Worm (Caenorhabditis elegans) whole organism, L1 larva: Measurements from ENCODE around the gene C17E7.13.

Experiments
- C04F5.9 ChIP-seq: sonication (generic microtip); optimal IDR thresholded peaks from 2 replicates; lab custom pipeline; 2016; ENCODE audit warnings: missing genetic modification characterization, missing compliant biosample characterization
- alr-1 ChIP-seq: fragments of 200-800 bp; sonication (Bioruptor generic); optimal IDR thresholded peaks from 2 replicates; lab custom pipeline; 2018; ENCODE audit warnings: borderline replicate concordance, mild to moderate bottlenecking, missing genetic modification characterization, missing compliant biosample characterization
- aly-2 ChIP-seq: fragments of 150-350 bp; optimal IDR thresholded peaks from 2 replicates; lab custom pipeline; 2014; ENCODE audit warnings: missing biosample characterization, missing genetic modification characterization
- ceh-8 ChIP-seq: fragments of 200-800 bp; sonication (Bioruptor generic); optimal IDR thresholded peaks from 2 replicates; lab custom pipeline; 2018; ENCODE audit warnings: mild to moderate bottlenecking, missing genetic modification characterization, moderate library complexity, missing compliant biosample characterization
- ceh-82 ChIP-seq, 3 experiments: fragments of 150-350 bp in 1 of 3; sonication (generic microtip) in 2 of 3; optimal IDR thresholded peaks; 2 replicates each; lab custom pipeline; 2014 to 2017; ENCODE audit warnings: missing biosample characterization in 3 of 3, missing genetic modification characterization in 3 of 3
- egl-13 ChIP-seq: sonication (generic microtip); optimal IDR thresholded peaks from 2 replicates; lab custom pipeline; 2016; ENCODE audit warnings: missing genotype, missing genetic modification reagents, missing genetic modification characterization, missing compliant biosample characterization
- egl-27 ChIP-seq, 2 experiments: fragments of 150-350 bp in 1 of 2; sonication (generic microtip); optimal IDR thresholded peaks; 3 replicates each; lab custom pipeline; 2017 to 2018; ENCODE audit warnings: missing biosample characterization in 2 of 2, missing genetic modification characterization in 2 of 2, missing genetic modification reagents in 2 of 2
- elt-2 ChIP-seq: sonication (generic microtip); optimal IDR thresholded peaks from 2 replicates; lab custom pipeline; 2016; ENCODE audit warnings: missing genetic modification characterization, mild to moderate bottlenecking, inconsistent platforms, missing compliant biosample characterization, missing genetic modification reagents
- elt-3 ChIP-seq, 6 experiments: fragments of 150-350 bp in 1 of 6; sonication (generic microtip); optimal IDR thresholded peaks; 2 replicates each; lab custom pipeline; 2017 to 2018; ENCODE audit warnings: missing biosample characterization in 6 of 6, missing genetic modification characterization in 6 of 6, inconsistent platforms in 1 of 6
- ets-5 ChIP-seq: fragments of 200-800 bp; sonication (Bioruptor generic); IDR thresholded peaks from 2 replicates; pipeline ENCODE4 v1.3.6; 2022; ENCODE audit warnings: missing genetic modification characterization, missing compliant biosample characterization
- fos-1 ChIP-seq: fragments of 150-350 bp; optimal IDR thresholded peaks from 2 replicates; lab custom pipeline; 2014; ENCODE audit warnings: missing biosample characterization, missing genetic modification characterization
- isw-1 ChIP-seq: fragments of 200-800 bp; sonication (Bioruptor generic); IDR thresholded peaks from 2 replicates; pipeline ENCODE4 v1.3.6; 2022; ENCODE audit warnings: missing genetic modification characterization, missing compliant biosample characterization
- jun-1 ChIP-seq: fragments of 150-350 bp; optimal IDR thresholded peaks from 2 replicates; lab custom pipeline; 2014; ENCODE audit warnings: missing biosample characterization, missing genetic modification reagents, missing genetic modification characterization
- lin-13 ChIP-seq: fragments of 150-350 bp; optimal IDR thresholded peaks from 2 replicates; lab custom pipeline; 2014; ENCODE audit warnings: missing biosample characterization, missing genetic modification reagents, missing genetic modification characterization
- lin-14 ChIP-seq: fragments of 200-800 bp; sonication (Bioruptor generic); optimal IDR thresholded peaks from 2 replicates; lab custom pipeline; 2018; ENCODE audit warnings: mild to moderate bottlenecking, missing genetic modification characterization, moderate library complexity, missing compliant biosample characterization
- lin-35 ChIP-seq, 2 experiments: fragments of 150-350 bp; optimal IDR thresholded peaks; 2 replicates each; lab custom pipeline; 2014; ENCODE audit warnings: missing biosample characterization in 2 of 2, missing genetic modification characterization in 2 of 2, missing genetic modification reagents in 2 of 2
- lir-3 ChIP-seq: sonication (generic microtip); optimal IDR thresholded peaks from 2 replicates; lab custom pipeline; 2016; ENCODE audit warnings: mild to moderate bottlenecking, missing genetic modification characterization, moderate library complexity, missing compliant biosample characterization; ENCODE audit not compliant: poor library complexity
- lsy-2 ChIP-seq, 2 experiments: fragments of 150-350 bp; optimal IDR thresholded peaks; 2 replicates each; lab custom pipeline; 2014; ENCODE audit warnings: missing biosample characterization in 2 of 2, missing genetic modification characterization in 2 of 2
- nhr-11 ChIP-seq: fragments of 150-350 bp; optimal IDR thresholded peaks from 2 replicates; lab custom pipeline; 2014; ENCODE audit warnings: missing biosample characterization, missing genetic modification characterization
- nhr-20 ChIP-seq: sonication (generic microtip); optimal IDR thresholded peaks from 2 replicates; lab custom pipeline; 2016; ENCODE audit warnings: mild to moderate bottlenecking, missing genetic modification characterization, missing compliant biosample characterization
- nhr-237 ChIP-seq: fragments of 150-350 bp; optimal IDR thresholded peaks from 2 replicates; lab custom pipeline; 2014; ENCODE audit warnings: missing biosample characterization, missing genetic modification characterization
- nhr-28 ChIP-seq: fragments of 150-350 bp; optimal IDR thresholded peaks from 2 replicates; lab custom pipeline; 2014; ENCODE audit warnings: missing biosample characterization, missing genetic modification characterization
- nhr-47 ChIP-seq: sonication (generic microtip); optimal IDR thresholded peaks from 2 replicates; lab custom pipeline; 2016; ENCODE audit warnings: mild to moderate bottlenecking, missing genetic modification characterization, moderate library complexity, missing compliant biosample characterization
- nhr-71 ChIP-seq: sonication (generic microtip); optimal IDR thresholded peaks from 2 replicates; lab custom pipeline; 2016; ENCODE audit warnings: mild to moderate bottlenecking, missing genetic modification characterization, moderate library complexity, missing compliant biosample characterization
- nhr-76 ChIP-seq: sonication (generic microtip); optimal IDR thresholded peaks from 2 replicates; lab custom pipeline; 2017; ENCODE audit warnings: missing biosample characterization, missing genetic modification characterization
- nhr-77 ChIP-seq: fragments of 150-350 bp; optimal IDR thresholded peaks from 2 replicates; lab custom pipeline; 2014; ENCODE audit warnings: missing biosample characterization, missing genetic modification characterization
- pag-3 ChIP-seq: sonication (generic microtip); optimal IDR thresholded peaks from 2 replicates; lab custom pipeline; 2017; ENCODE audit warnings: missing genetic modification characterization, mild to moderate bottlenecking, missing compliant biosample characterization, antibody characterized with exemption, borderline replicate concordance; ENCODE audit not compliant: insufficient read depth
- pqm-1 ChIP-seq: sonication (generic microtip); optimal IDR thresholded peaks from 3 replicates; lab custom pipeline; 2017; ENCODE audit warnings: missing biosample characterization, missing genetic modification characterization
- snpc-4 ChIP-seq: fragments of 150-350 bp; optimal IDR thresholded peaks from 2 replicates; lab custom pipeline; 2014; ENCODE audit warnings: missing biosample characterization, missing genetic modification characterization
- sox-4 ChIP-seq: sonication (generic microtip); optimal IDR thresholded peaks from 2 replicates; lab custom pipeline; 2016; ENCODE audit warnings: missing genetic modification characterization, missing compliant biosample characterization
- sptf-1 ChIP-seq: fragments of 150-350 bp; optimal IDR thresholded peaks from 2 replicates; lab custom pipeline; 2014; ENCODE audit warnings: missing biosample characterization, missing genetic modification characterization
- sup-37 ChIP-seq: fragments of 200-800 bp; sonication (Bioruptor generic); optimal IDR thresholded peaks from 2 replicates; lab custom pipeline; 2018; ENCODE audit warnings: mild to moderate bottlenecking, missing genetic modification characterization, missing compliant biosample characterization
- swsn-7 ChIP-seq: sonication (generic microtip); optimal IDR thresholded peaks from 2 replicates; lab custom pipeline; 2016; ENCODE audit warnings: missing genetic modification characterization, missing compliant biosample characterization
- unc-130 ChIP-seq: fragments of 150-350 bp; optimal IDR thresholded peaks from 2 replicates; lab custom pipeline; 2017; ENCODE audit warnings: missing biosample characterization, missing genetic modification characterization, inconsistent platforms
- unc-30 ChIP-seq: sonication (generic microtip); optimal IDR thresholded peaks from 2 replicates; lab custom pipeline; 2017; ENCODE audit warnings: missing biosample characterization, missing genetic modification characterization
- unc-62 ChIP-seq: fragments of 150-350 bp; optimal IDR thresholded peaks from 2 replicates; lab custom pipeline; 2014; ENCODE audit warnings: missing biosample characterization, missing genetic modification reagents, missing genetic modification characterization
- unc-86 ChIP-seq: sonication (generic microtip); optimal IDR thresholded peaks from 2 replicates; lab custom pipeline; 2016; ENCODE audit warnings: missing genetic modification characterization, missing compliant biosample characterization
- unc-98 ChIP-seq: fragments of 200-800 bp; sonication (Bioruptor generic); IDR thresholded peaks from 2 replicates; pipeline ENCODE4 v1.3.6; 2022; ENCODE audit warnings: missing genetic modification characterization, missing compliant biosample characterization

Gene C17E7.13

DNA sequence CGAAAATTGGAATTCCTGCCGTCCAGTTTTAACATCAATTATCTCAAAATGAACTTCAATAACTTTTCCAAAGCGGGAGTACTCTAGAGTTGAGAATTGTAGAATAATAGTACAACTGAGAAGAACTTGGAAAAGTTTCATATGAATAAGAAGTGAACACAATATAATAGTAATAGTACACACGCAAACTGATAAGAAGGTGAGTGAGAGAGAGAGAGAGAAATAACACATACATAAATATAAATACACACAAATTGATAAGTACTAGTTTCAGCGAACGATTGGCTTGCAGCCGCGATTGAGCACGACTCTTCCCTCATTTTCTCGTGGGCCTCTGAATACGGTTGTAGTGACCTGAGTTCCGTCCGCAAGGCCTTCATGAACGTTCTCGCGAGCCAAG, at the start of gene C17E7.13:
Gene C17E7.13 (minus strand): TSS at position 176 of the 400 bp plus-strand sequence.
- TF ChIP-seq isw-1 (GFP tag; lab: Robert Waterston, UW) (no peak), lsy-2 (tag; optimal IDR thresholded peaks at IDR 0.05; lab: Kevin White, UChicago) (no peak)

DNA sequence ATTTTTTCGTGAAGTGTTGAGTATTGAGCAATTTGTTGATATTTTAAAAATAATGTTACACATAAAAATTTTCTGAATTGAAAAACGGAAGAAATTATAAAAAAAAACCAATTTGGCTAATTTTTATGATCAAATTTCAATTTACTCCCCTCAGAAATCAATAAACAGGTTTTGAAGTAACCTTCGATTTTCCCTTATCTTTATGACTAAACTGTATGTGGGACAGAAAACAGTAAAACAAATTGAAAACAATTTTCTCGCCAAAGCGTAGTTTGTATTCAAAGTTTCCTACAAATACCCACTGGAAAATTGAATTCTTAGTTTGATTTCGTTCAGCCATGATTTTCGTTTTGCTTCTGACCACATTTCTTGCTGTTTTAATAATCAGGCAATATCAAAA, 49.7 kb upstream of the C17E7.13 start, which contains the start of gene cyp-35B1:
Gene cyp-35B1 (plus strand): TSS at position 244 of the 400 bp plus-strand sequence.
- TF ChIP-seq elt-2 (tag; lab: Kevin White, UChicago) (no peak), snpc-4 (tag; lab: Kevin White, UChicago) (no peak)

DNA sequence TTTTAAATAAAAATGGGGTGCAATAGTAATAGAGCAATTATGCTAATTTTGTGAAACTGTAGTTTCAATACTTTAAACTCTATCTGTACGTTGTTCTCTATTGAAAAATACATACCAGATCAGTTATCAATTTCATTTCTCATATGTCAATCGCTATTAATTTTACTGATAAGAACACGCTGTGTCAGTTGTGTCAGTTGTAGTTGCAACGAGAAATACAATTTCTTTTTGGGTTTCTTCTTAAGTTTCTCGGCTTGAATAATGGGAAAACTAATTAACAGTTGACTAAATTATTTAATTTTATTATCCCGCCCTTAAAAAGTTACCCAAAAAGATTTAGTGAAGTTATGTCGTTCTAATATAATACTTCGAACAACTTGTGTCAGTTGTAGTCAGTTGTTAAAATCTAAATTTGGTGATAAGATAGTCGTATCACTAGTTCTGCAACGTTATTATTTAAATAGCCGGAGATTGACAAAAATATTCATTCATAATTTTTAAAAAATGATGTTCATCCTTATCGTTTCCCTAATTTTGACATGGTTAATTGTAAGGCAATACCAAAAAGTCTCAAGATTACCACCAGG, 46.9 kb upstream of the C17E7.13 start, which contains the start of gene cyp-35A5:
Gene cyp-35A5 (plus strand): TSS at position 435 of the 587 bp plus-strand sequence.
- TF ChIP-seq lin-13 (GFP tag; lab: Kevin White, UChicago) (no peak), sox-4 (tag; lab: Kevin White, UChicago) (no peak), sptf-1 (tag; lab: Kevin White, UChicago) (no peak), elt-2 (tag; lab: Kevin White, UChicago) (peak; percentile 85), unc-62 (GFP tag; lab: Kevin White, UChicago) (no peak), lir-3 (no peak), nhr-20 (peak; percentile 2)
- TF ChIP-seq, all 84 proteins: peak for 2

DNA sequence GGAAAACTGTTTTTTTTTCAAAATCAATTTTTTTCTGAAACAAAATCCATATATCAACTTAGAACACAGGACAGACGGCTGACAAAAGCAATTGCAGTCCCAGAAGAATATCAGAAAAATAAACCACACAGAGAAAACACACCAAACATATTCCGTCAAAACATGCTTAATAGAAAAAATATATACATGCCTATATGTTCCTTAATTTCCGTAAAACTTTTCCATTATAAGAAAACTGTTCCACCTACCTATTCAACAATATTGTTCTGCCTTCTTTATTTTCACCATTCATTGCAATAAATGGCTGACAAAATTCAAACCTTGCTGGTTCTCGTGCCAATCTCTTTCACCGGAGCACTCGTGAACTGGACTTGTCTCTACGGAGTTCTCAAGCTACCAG, 42.2 kb upstream of the C17E7.13 start, which contains the start of gene srx-63:
Gene srx-63 (plus strand): TSS at position 301 of the 400 bp plus-strand sequence.
- TF ChIP-seq unc-130 (tag; lab: Kevin White, UChicago) (no peak), egl-27 (tag; optimal IDR thresholded peaks at IDR 0.05; lab: Kevin White, UChicago) (no peak), jun-1 (tag; lab: Kevin White, UChicago) (no peak), ets-5 (GFP tag; lab: Robert Waterston, UW) (no peak), unc-30 (tag; lab: Kevin White, UChicago) (no peak), sup-37 (GFP tag; lab: Kevin White, UChicago) (no peak), lir-3 (no peak), nhr-28 (no peak), nhr-77 (tag; lab: Kevin White, UChicago) (no peak), nhr-47 (tag; lab: Kevin White, UChicago) (no peak), pqm-1 (tag; lab: Kevin White, UChicago) (no peak), sox-4 (tag; lab: Kevin White, UChicago) (no peak), snpc-4 (tag; lab: Kevin White, UChicago) (no peak), nhr-71 (tag; lab: Kevin White, UChicago) (no peak), pag-3 (tag; lab: Kevin White, UChicago) (no peak), lin-14 (GFP tag; lab: Kevin White, UChicago) (no peak), C04F5.9 (tag; lab: Kevin White, UChicago) (no peak)

DNA sequence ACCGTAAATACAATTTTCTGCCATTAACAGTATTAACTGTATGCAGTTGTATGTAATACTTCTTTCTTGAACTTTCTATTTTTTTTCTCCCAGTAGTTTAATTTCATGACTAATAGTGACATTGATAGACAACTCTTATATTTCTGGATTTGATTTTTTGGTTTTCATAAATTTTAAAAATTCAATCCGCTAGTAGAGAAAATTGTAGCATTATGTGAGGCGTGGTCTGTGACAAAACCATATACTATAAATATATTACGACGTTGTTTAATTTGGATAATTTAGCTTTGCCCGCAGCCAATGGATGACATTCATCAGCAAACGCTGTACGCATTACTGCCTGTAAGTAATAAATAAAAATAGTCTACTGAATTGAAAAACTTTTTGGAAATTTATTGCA, 40.0 kb upstream of the C17E7.13 start, which contains the start of gene srx-64:
Gene srx-64 (plus strand): TSS at position 301 of the 400 bp plus-strand sequence.
- TF ChIP-seq C04F5.9 (tag; lab: Kevin White, UChicago) (no peak), alr-1 (tag; lab: Kevin White, UChicago) (no peak), ets-5 (GFP tag; lab: Robert Waterston, UW) (no peak), aly-2 (tag; lab: Kevin White, UChicago) (no peak), ceh-8 (no peak), nhr-237 (tag; lab: Kevin White, UChicago) (no peak)
- TF ChIP-seq, all 84 proteins: peak for 0

DNA sequence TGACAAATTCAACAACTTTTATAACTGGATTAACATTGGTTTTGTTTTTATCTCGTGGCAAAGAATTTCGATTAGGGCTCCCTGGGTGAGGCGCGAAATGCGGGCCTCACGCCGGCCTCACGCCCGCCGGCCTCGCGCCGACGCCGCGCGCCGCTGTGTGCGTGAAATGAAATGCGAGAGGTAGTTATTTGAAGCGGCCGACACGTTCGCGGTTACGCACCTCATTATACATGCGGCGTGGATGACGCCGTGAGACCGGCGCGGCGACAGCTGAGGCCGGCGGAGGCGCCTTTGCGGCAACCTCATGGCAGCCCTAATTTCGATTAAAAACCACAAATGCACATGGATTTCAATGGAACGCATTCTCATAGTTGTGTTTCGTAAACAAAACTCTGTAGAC, 38.4 kb upstream of the C17E7.13 start:
- TF ChIP-seq jun-1 (tag; lab: Kevin White, UChicago), result no peak
- TF ChIP-seq lsy-2 (tag; optimal IDR thresholded peaks at IDR 0.05; lab: Kevin White, UChicago), result no peak
- TF ChIP-seq pag-3 (tag; lab: Kevin White, UChicago), result no peak
- TF ChIP-seq unc-98 (GFP tag; lab: Robert Waterston, UW), result no peak
- no peak for TF ChIP-seq nhr-76 (tag; lab: Kevin White, UChicago)
- TF ChIP-seq unc-62 (GFP tag; lab: Kevin White, UChicago), result no peak
- no peak for TF ChIP-seq egl-13 (tag; lab: Kevin White, UChicago)
- TF ChIP-seq nhr-28, result no peak
- TF ChIP-seq ceh-82 (tag; optimal IDR thresholded peaks at IDR 0.05; lab: Kevin White, UChicago), result no peak
- TF ChIP-seq sptf-1 (tag; lab: Kevin White, UChicago), result no peak
- no peak for TF ChIP-seq elt-3 (tag; optimal IDR thresholded peaks at IDR 0.05; lab: Kevin White, UChicago)
- no peak for TF ChIP-seq lin-35 (GFP tag; optimal IDR thresholded peaks at IDR 0.05; lab: Kevin White, UChicago)
- TF ChIP-seq nhr-11 (tag; lab: Kevin White, UChicago), result no peak
- TF ChIP-seq sup-37 (GFP tag; lab: Kevin White, UChicago), result no peak
- TF ChIP-seq lin-13 (GFP tag; lab: Kevin White, UChicago), result no peak
- no peak for TF ChIP-seq swsn-7 (tag; lab: Kevin White, UChicago)
- no peak for TF ChIP-seq aly-2 (tag; lab: Kevin White, UChicago)
- no peak for TF ChIP-seq unc-86 (tag; lab: Kevin White, UChicago)
- TF ChIP-seq fos-1, result no peak
